Worm (Caenorhabditis elegans) whole organism, mixed stage, embryonic: ENCODE data around the gene nhr-262.

Experiments
- blmp-1 ChIP-seq: fragments of 150-350 bp; optimal IDR thresholded peaks from 2 replicates; lab custom pipeline; 2014; ENCODE audit warnings: missing biosample characterization, missing genetic modification characterization
- ceh-43 ChIP-seq: fragments of 200-800 bp; sonication (Bioruptor generic); optimal IDR thresholded peaks from 2 replicates; lab custom pipeline; 2018; ENCODE audit warnings: mild to moderate bottlenecking, missing genetic modification characterization, moderate library complexity, missing compliant biosample characterization
- ces-1 ChIP-seq: fragments of 150-350 bp; optimal IDR thresholded peaks from 2 replicates; lab custom pipeline; 2014; ENCODE audit warnings: missing biosample characterization, missing genetic modification reagents, missing genetic modification characterization
- cnd-1 ChIP-seq: fragments of 200-800 bp; sonication (Bioruptor generic); optimal IDR thresholded peaks from 2 replicates; lab custom pipeline; 2018; ENCODE audit warnings: mild to moderate bottlenecking, missing genetic modification characterization, missing compliant biosample characterization
- elt-1 ChIP-seq: sonication (generic microtip); optimal IDR thresholded peaks from 2 replicates; lab custom pipeline; 2017; ENCODE audit warnings: missing genetic modification characterization, mild to moderate bottlenecking, missing compliant biosample characterization, antibody characterized with exemption, moderate library complexity, borderline replicate concordance; ENCODE audit not compliant: insufficient read depth
- lin-13 ChIP-seq: fragments of 150-350 bp; optimal IDR thresholded peaks from 2 replicates; lab custom pipeline; 2014; ENCODE audit warnings: missing biosample characterization, missing genetic modification characterization
- mab-5 ChIP-seq: fragments of 150-350 bp; optimal IDR thresholded peaks from 2 replicates; lab custom pipeline; 2014; ENCODE audit warnings: missing biosample characterization, missing genetic modification characterization
- mep-1 ChIP-seq: fragments of 150-350 bp; optimal IDR thresholded peaks from 2 replicates; lab custom pipeline; 2017; ENCODE audit warnings: missing biosample characterization, missing genetic modification reagents, missing genetic modification characterization, inconsistent platforms
- pha-4 ChIP-seq: fragments of 150-350 bp; optimal IDR thresholded peaks from 2 replicates; lab custom pipeline; 2018; ENCODE audit warnings: missing biosample characterization, missing genetic modification reagents, missing genetic modification characterization
- snpc-4 ChIP-seq: fragments of 150-350 bp; optimal IDR thresholded peaks from 2 replicates; lab custom pipeline; 2014; ENCODE audit warnings: missing biosample characterization, missing genetic modification characterization

DNA sequence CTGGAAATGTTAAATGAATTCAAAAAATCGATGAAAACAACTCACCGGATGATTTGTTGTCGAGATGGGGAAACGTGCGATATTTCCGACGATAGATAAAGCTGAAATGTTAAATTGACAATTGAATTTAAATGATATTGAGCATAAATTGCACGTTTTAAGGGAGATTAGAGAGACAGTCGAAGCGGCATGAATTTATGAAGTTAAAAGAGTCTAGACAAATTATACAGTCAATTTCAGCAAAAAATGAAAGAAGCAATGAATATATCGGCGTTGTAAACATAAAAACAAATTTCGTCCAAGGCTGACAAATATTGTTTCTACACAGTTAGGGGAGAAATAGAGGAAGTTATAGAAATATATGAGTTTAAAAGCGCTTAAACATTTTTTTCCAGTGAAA is 22.6 kb downstream of the nhr-262 start, which contains the start of gene Y102A5C.36:
- no peak for TF ChIP-seq ceh-43 (GFP tag; lab: Kevin White, UChicago)
- no peak for TF ChIP-seq ces-1 (GFP tag; lab: Kevin White, UChicago)
- no peak for TF ChIP-seq lin-13 (tag; lab: Kevin White, UChicago)
- TF ChIP-seq pha-4 (tag; lab: Kevin White, UChicago) = no peak
- no peak for TF ChIP-seq mab-5
- TF ChIP-seq elt-1 (tag; lab: Kevin White, UChicago) = no peak
- no peak for TF ChIP-seq mep-1 (tag; lab: Kevin White, UChicago)
- no peak for TF ChIP-seq snpc-4 (tag; lab: Kevin White, UChicago)
- no peak for TF ChIP-seq cnd-1 (tag; lab: Kevin White, UChicago)
- no peak for TF ChIP-seq blmp-1
